Fruit fly (Drosophila melanogaster): Measurements from ENCODE around the gene CG17959.

- no peak for TF ChIP-seq kay (GFP tag; ENCODE audit: borderline replicate concordance)
- no peak for TF ChIP-seq CG1620 (GFP tag; optimal IDR thresholded peaks at IDR 0.05)
- TF ChIP-seq CG7045 (GFP tag; optimal IDR thresholded peaks at IDR 0.05) = no peak
- TF ChIP-seq CG33017 (tag; optimal IDR thresholded peaks at IDR 0.05) = no peak
- no peak for TF ChIP-seq Crg-1 (GFP tag; optimal IDR thresholded peaks at IDR 0.05)
- TF ChIP-seq Hr96 (GFP tag; optimal IDR thresholded peaks at IDR 0.05) = no peak
- no peak for TF ChIP-seq Mnt (GFP tag; optimal IDR thresholded peaks at IDR 0.05)
- no peak for TF ChIP-seq pad (GFP tag; optimal IDR thresholded peaks at IDR 0.05)
- TF ChIP-seq toe (GFP tag; optimal IDR thresholded peaks at IDR 0.05) = no peak
- no peak for TF ChIP-seq bab1 (GFP tag; optimal IDR thresholded peaks at IDR 0.05)
- TF ChIP-seq CG11617 (GFP tag; optimal IDR thresholded peaks at IDR 0.05) = no peak
Observed at dm6 chrX:2963171-2963570, 16.3 kb downstream of the CG17959 start.
